Fruit fly (Drosophila melanogaster) whole organism: ENCODE data around the gene CG31195.

Source experiments
- CG8478 ChIP-seq: fragments of >200 bp; optimal IDR thresholded peaks from 2 replicates; lab custom pipeline; 2018; ENCODE audit warnings: inconsistent platforms
- psq ChIP-seq: fragments of >200 bp; optimal IDR thresholded peaks from 2 replicates; lab custom pipeline; 2017

dm6 chr3R:20714360-20714759 is 47.8 kb downstream of the CG31195 start, which contains the start of gene Oamb:
- TF ChIP-seq CG8478 (lab: Kevin White, UChicago) = no peak
- TF ChIP-seq psq = no peak
